Worm (Caenorhabditis elegans): ENCODE measurements around the gene ZK856.5.

DNA sequence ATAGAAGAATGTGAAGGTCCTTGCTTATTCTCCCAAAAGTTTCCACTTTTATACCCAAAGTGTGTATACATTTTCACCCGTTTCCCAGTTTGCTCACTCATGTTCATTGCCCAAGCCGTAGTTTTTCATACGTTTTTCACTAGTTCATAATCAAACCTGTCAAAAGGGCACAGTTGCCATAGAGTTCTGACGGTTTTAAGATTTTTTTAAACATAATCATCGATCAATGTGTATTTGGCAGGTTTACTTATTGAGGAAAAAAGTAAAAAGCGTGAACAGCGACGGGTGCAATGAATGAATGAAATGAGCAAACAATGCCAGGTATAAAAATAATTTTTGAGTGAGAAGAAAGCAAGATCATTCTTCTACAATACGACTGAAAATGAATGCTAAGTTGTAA is 31.4 kb upstream of the ZK856.5 start, which contains the start of the genes fipr-5 and fipr-9:
- TF ChIP-seq ama-1 (optimal IDR thresholded peaks at IDR 0.05): no peak
- no peak for TF ChIP-seq B0310.2 (tag; optimal IDR thresholded peaks at IDR 0.05)
- no peak for TF ChIP-seq aly-1 (tag; optimal IDR thresholded peaks at IDR 0.05)
- no peak for TF ChIP-seq tbx-11 (GFP tag; IDR thresholded peaks at IDR 0.05)
- no peak for TF ChIP-seq tra-4 (tag; optimal IDR thresholded peaks at IDR 0.05)
- TF ChIP-seq hmbx-1 (tag; optimal IDR thresholded peaks at IDR 0.05): no peak
- TF ChIP-seq hmg-4 (GFP tag; optimal IDR thresholded peaks at IDR 0.05): no peak
- TF ChIP-seq flt-1 (GFP tag; IDR thresholded peaks at IDR 0.05): no peak
- TF ChIP-seq sea-1 (GFP tag; conservative IDR thresholded peaks at IDR 0.05): no peak
- TF ChIP-seq hnd-1 (tag; optimal IDR thresholded peaks at IDR 0.05): no peak
- TF ChIP-seq ets-7 (tag; optimal IDR thresholded peaks at IDR 0.05): no peak
- no peak for TF ChIP-seq F13C5.2 (tag; optimal IDR thresholded peaks at IDR 0.05)

Data from whole organism, early embryonic.